ENCODE assay signal across 1 fruit fly cellular context in the genomic region with DNA sequence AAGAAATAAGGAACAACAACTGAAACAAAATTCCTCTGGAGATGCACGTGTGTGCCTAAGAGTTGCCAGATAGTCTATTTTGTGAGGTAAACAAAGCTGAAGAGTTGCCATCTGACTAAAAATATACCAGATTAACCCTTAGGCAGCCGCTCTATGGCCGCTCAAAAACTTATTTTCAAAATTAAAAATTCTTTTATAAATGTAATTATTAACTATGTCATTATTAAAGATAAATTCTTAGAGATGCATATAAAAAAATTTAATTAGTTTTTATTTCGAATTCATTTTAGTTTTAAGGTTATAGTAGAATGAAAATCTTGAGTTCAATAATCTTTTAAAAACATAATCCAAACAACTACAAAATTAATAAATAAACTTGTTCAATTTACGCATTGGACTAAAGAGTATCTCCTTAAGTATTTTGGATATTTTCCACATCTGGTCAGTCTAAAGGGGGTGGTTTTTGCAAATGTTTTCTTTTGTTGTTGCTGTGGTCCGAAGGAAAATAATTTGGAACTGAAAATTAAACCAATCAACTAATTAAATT.
TF ChIP-seq lines count a peak whose summit lies in the region.

Gene Tmx3, plus strand, starts transcription at position 442 of the 547 bp plus-strand sequence.

TF ChIP-seq in whole organism, embryonic, 481 proteins besides CTCF, POLR2A, EP300 and RAD21 (continued from another document and continues in another):
- peak; percentile 58 for TF ChIP-seq Dad (GFP tag; optimal IDR thresholded peaks at IDR 0.05; lab: Kevin White, UChicago)
- peak; percentile 31 for TF ChIP-seq org-1 (GFP tag; optimal IDR thresholded peaks at IDR 0.05; lab: Kevin White, UChicago)
- TF ChIP-seq Oli (tag; optimal IDR thresholded peaks at IDR 0.05; lab: Kevin White, UChicago), result peak; percentile 81
- TF ChIP-seq HHEX (GFP tag; optimal IDR thresholded peaks at IDR 0.05; lab: Kevin White, UChicago), result peak; percentile 77
- TF ChIP-seq Optix (GFP tag; IDR thresholded peaks at IDR 0.05; lab: Robert Waterston, UW), result peak; percentile 68; the same call in 2 of the 3 replicates
- peak; percentile 93 for TF ChIP-seq lmd (GFP tag; IDR thresholded peaks at IDR 0.05; lab: Robert Waterston, UW)
- peak; percentile 85 for TF ChIP-seq CG11093 (GFP tag; IDR thresholded peaks at IDR 0.05; lab: Robert Waterston, UW)
- TF ChIP-seq Fer3 (tag; optimal IDR thresholded peaks at IDR 0.05; lab: Kevin White, UChicago), result peak; percentile 83
- no peak for TF ChIP-seq eve (GFP tag; optimal IDR thresholded peaks at IDR 0.05; lab: Kevin White, UChicago)
- peak; percentile 92 for TF ChIP-seq CG6272 (GFP tag; IDR thresholded peaks at IDR 0.05; lab: Robert Waterston, UW)
- peak; percentile 84 for TF ChIP-seq CG8388 (GFP tag; optimal IDR thresholded peaks at IDR 0.05; lab: Kevin White, UChicago)
- TF ChIP-seq Adf1 (GFP tag; IDR thresholded peaks at IDR 0.05; lab: Robert Waterston, UW), result peak; percentile 62
- TF ChIP-seq tin (GFP tag; optimal IDR thresholded peaks at IDR 0.05; lab: Kevin White, UChicago), result peak; percentile 71
- TF ChIP-seq CG5180 (GFP tag; optimal IDR thresholded peaks at IDR 0.05; lab: Kevin White, UChicago), result peak; percentile 9
- TF ChIP-seq CG6689 (GFP tag; IDR thresholded peaks at IDR 0.05; lab: Robert Waterston, UW), result peak; percentile 90
- peak; percentile 85 for TF ChIP-seq CG1233 (GFP tag; optimal IDR thresholded peaks at IDR 0.05; lab: Kevin White, UChicago)
- TF ChIP-seq CG16863 (GFP tag; optimal IDR thresholded peaks at IDR 0.05; lab: Kevin White, UChicago), result peak; percentile 24
- no peak for TF ChIP-seq gsb (GFP tag; IDR thresholded peaks at IDR 0.05; lab: Robert Waterston, UW)
- peak; percentile 83 for TF ChIP-seq Lhr (GFP tag; optimal IDR thresholded peaks at IDR 0.05; lab: Kevin White, UChicago)
- TF ChIP-seq CG18011 (GFP tag; optimal IDR thresholded peaks at IDR 0.05; lab: Kevin White, UChicago), result peak; percentile 57
- TF ChIP-seq ap (GFP tag; IDR thresholded peaks at IDR 0.05; lab: Robert Waterston, UW), result peak; percentile 90
- TF ChIP-seq pb (GFP tag; optimal IDR thresholded peaks at IDR 0.05; lab: Kevin White, UChicago), result no peak
- peak; percentile 67 for TF ChIP-seq gcm (GFP tag; optimal IDR thresholded peaks at IDR 0.05; lab: Kevin White, UChicago)
- TF ChIP-seq rib (GFP tag; IDR thresholded peaks at IDR 0.05; lab: Robert Waterston, UW), result peak; percentile 92
- peak; percentile 92 for TF ChIP-seq CG12659 (GFP tag; optimal IDR thresholded peaks at IDR 0.05; lab: Kevin White, UChicago)
- TF ChIP-seq Elba2 (GFP tag; optimal IDR thresholded peaks at IDR 0.05; lab: Kevin White, UChicago), result peak; percentile 59
- no peak for TF ChIP-seq TFAM (GFP tag; optimal IDR thresholded peaks at IDR 0.05; lab: Kevin White, UChicago)
- no peak for TF ChIP-seq CG14860 (GFP tag; IDR thresholded peaks at IDR 0.05; lab: Robert Waterston, UW; ENCODE audit: partially characterized antibody)
- TF ChIP-seq chn (GFP tag; optimal IDR thresholded peaks at IDR 0.05; lab: Kevin White, UChicago), result peak; percentile 59
- peak; percentile 20 for TF ChIP-seq Camta (GFP tag; optimal IDR thresholded peaks at IDR 0.05; lab: Kevin White, UChicago)
- TF ChIP-seq h (optimal IDR thresholded peaks at IDR 0.05; lab: Kevin White, UChicago), result no peak
- TF ChIP-seq hkb (optimal IDR thresholded peaks at IDR 0.05; lab: Kevin White, UChicago), result no peak
- peak; percentile 84 for TF ChIP-seq hkb (GFP tag; IDR thresholded peaks at IDR 0.05; lab: Robert Waterston, UW)
- no peak for TF ChIP-seq Dfd (GFP tag; optimal IDR thresholded peaks at IDR 0.05; lab: Kevin White, UChicago)
- TF ChIP-seq CG13775 (GFP tag; optimal IDR thresholded peaks at IDR 0.05; lab: Kevin White, UChicago), result peak; percentile 87
- TF ChIP-seq sisA (GFP tag; IDR thresholded peaks at IDR 0.05; lab: Robert Waterston, UW), result peak; percentile 90
- TF ChIP-seq BtbVII (GFP tag; optimal IDR thresholded peaks at IDR 0.05; lab: Kevin White, UChicago), result no peak
- peak; percentile 86 for TF ChIP-seq NfI (GFP tag; optimal IDR thresholded peaks at IDR 0.05; lab: Kevin White, UChicago)
- TF ChIP-seq NFAT (GFP tag; IDR thresholded peaks at IDR 0.05; lab: Robert Waterston, UW), result peak; percentile 94
- no peak for TF ChIP-seq CG34224 (GFP tag; IDR thresholded peaks at IDR 0.05; lab: Robert Waterston, UW; ENCODE audit: partially characterized antibody)
- TF ChIP-seq lab (GFP tag; optimal IDR thresholded peaks at IDR 0.05; lab: Kevin White, UChicago), result peak; percentile 87
- peak; percentile 64 for TF ChIP-seq lbe (GFP tag; optimal IDR thresholded peaks at IDR 0.05; lab: Kevin White, UChicago)
- peak; percentile 94 for TF ChIP-seq Med (GFP tag; lab: Kevin White, UChicago)
- TF ChIP-seq dmrt99B (tag; optimal IDR thresholded peaks at IDR 0.05; lab: Kevin White, UChicago), result no peak
- peak; percentile 90 for TF ChIP-seq CG15269 (tag; optimal IDR thresholded peaks at IDR 0.05; lab: Kevin White, UChicago)
- TF ChIP-seq CG9727 (GFP tag; optimal IDR thresholded peaks at IDR 0.05; lab: Kevin White, UChicago), result peak; percentile 82
- peak; percentile 38 for TF ChIP-seq CG9797 (GFP tag; optimal IDR thresholded peaks at IDR 0.05; lab: Kevin White, UChicago)
- TF ChIP-seq trem (tag; optimal IDR thresholded peaks at IDR 0.05; lab: Kevin White, UChicago), result peak; percentile 83
- no peak for TF ChIP-seq CG4707 (GFP tag; optimal IDR thresholded peaks at IDR 0.05; lab: Kevin White, UChicago)
- TF ChIP-seq HLH54F (GFP tag; optimal IDR thresholded peaks at IDR 0.05; lab: Kevin White, UChicago), result peak; percentile 59
- TF ChIP-seq CG12299 (tag; optimal IDR thresholded peaks at IDR 0.05; lab: Kevin White, UChicago), result peak; percentile 85
- peak; percentile 72 for TF ChIP-seq dati (GFP tag; IDR thresholded peaks at IDR 0.05; lab: Robert Waterston, UW)
- TF ChIP-seq Doc2 (GFP tag; IDR thresholded peaks at IDR 0.05; lab: Robert Waterston, UW), result no peak
- peak; percentile 78 for TF ChIP-seq CG14050 (GFP tag; IDR thresholded peaks at IDR 0.05; lab: Robert Waterston, UW)
- TF ChIP-seq CG31441 (GFP tag; IDR thresholded peaks at IDR 0.05; lab: Robert Waterston, UW), result peak; percentile 93
- peak; percentile 46 for TF ChIP-seq CG6813 (GFP tag; optimal IDR thresholded peaks at IDR 0.05; lab: Kevin White, UChicago)
- peak; percentile 82 for TF ChIP-seq ind (GFP tag; optimal IDR thresholded peaks at IDR 0.05; lab: Kevin White, UChicago)
- TF ChIP-seq CG16815 (GFP tag; optimal IDR thresholded peaks at IDR 0.05; lab: Kevin White, UChicago), result peak; percentile 84
- peak; percentile 33 for TF ChIP-seq CG6654 (GFP tag; optimal IDR thresholded peaks at IDR 0.05; lab: Kevin White, UChicago)
- TF ChIP-seq CG14667 (GFP tag; IDR thresholded peaks at IDR 0.05; lab: Robert Waterston, UW), result peak; percentile 86
- no peak for TF ChIP-seq Hmx (GFP tag; optimal IDR thresholded peaks at IDR 0.05; lab: Kevin White, UChicago)
- peak; percentile 70 for TF ChIP-seq CG3838 (GFP tag; optimal IDR thresholded peaks at IDR 0.05; lab: Kevin White, UChicago)
- TF ChIP-seq Hr51 (GFP tag; optimal IDR thresholded peaks at IDR 0.05; lab: Kevin White, UChicago), result peak; percentile 74 to 89
- peak; percentile 92 for TF ChIP-seq H15 (GFP tag; IDR thresholded peaks at IDR 0.05; lab: Robert Waterston, UW)
- peak; percentile 80 for TF ChIP-seq gt (GFP tag; IDR thresholded peaks at IDR 0.05; lab: Robert Waterston, UW)
- peak; percentile 95 for TF ChIP-seq sob (GFP tag; IDR thresholded peaks at IDR 0.05; lab: Robert Waterston, UW)
- peak in 1 of 2 experiments; percentile 61 for TF ChIP-seq crp (GFP tag; optimal IDR thresholded peaks at IDR 0.05; lab: Kevin White, UChicago)
- no peak for TF ChIP-seq CG18476 (GFP tag; optimal IDR thresholded peaks at IDR 0.05; lab: Kevin White, UChicago)
- peak; percentile 30 for TF ChIP-seq CG6683 (GFP tag; optimal IDR thresholded peaks at IDR 0.05; lab: Kevin White, UChicago)
- TF ChIP-seq jigr1 (GFP tag; IDR thresholded peaks at IDR 0.05; lab: Robert Waterston, UW), result peak; percentile 77
- TF ChIP-seq D (optimal IDR thresholded peaks at IDR 0.05; lab: Kevin White, UChicago), result no peak
- peak; percentile 68 for TF ChIP-seq D (GFP tag; optimal IDR thresholded peaks at IDR 0.05; lab: Kevin White, UChicago)
- TF ChIP-seq CG14710 (tag; optimal IDR thresholded peaks at IDR 0.05; lab: Kevin White, UChicago), result peak; percentile 93
- no peak for TF ChIP-seq Eip74EF (GFP tag; optimal IDR thresholded peaks at IDR 0.05; lab: Kevin White, UChicago)
- peak; percentile 57 for TF ChIP-seq CG5245 (GFP tag; optimal IDR thresholded peaks at IDR 0.05; lab: Kevin White, UChicago)
- TF ChIP-seq Hand (GFP tag; optimal IDR thresholded peaks at IDR 0.05; lab: Kevin White, UChicago), result peak; percentile 41
- peak; percentile 76 for TF ChIP-seq kay (GFP tag; optimal IDR thresholded peaks at IDR 0.05; lab: Kevin White, UChicago)
- TF ChIP-seq CG3995 (GFP tag; optimal IDR thresholded peaks at IDR 0.05; lab: Kevin White, UChicago), result no peak
- peak; percentile 62 for TF ChIP-seq corto (GFP tag; optimal IDR thresholded peaks at IDR 0.05; lab: Kevin White, UChicago)
- peak; percentile 85 for TF ChIP-seq sd (tag; optimal IDR thresholded peaks at IDR 0.05; lab: Kevin White, UChicago)
- peak; percentile 75 for TF ChIP-seq CG33557 (GFP tag; optimal IDR thresholded peaks at IDR 0.05; lab: Kevin White, UChicago)
- peak in 1 of 2 experiments; percentile 66 for TF ChIP-seq Pdp1 (GFP tag; optimal IDR thresholded peaks at IDR 0.05; lab: Kevin White, UChicago)
- TF ChIP-seq Meics (GFP tag; optimal IDR thresholded peaks at IDR 0.05; lab: Kevin White, UChicago), result peak; percentile 88
- peak; percentile 67 for TF ChIP-seq D19B (GFP tag; optimal IDR thresholded peaks at IDR 0.05; lab: Kevin White, UChicago)
- peak in 1 of 2 experiments; percentile 24 for TF ChIP-seq tll (GFP tag; optimal IDR thresholded peaks at IDR 0.05; lab: Kevin White, UChicago)
- TF ChIP-seq sqz (GFP tag; optimal IDR thresholded peaks at IDR 0.05; lab: Kevin White, UChicago), result no peak
- peak; percentile 54 for TF ChIP-seq CG2875 (GFP tag; optimal IDR thresholded peaks at IDR 0.05; lab: Kevin White, UChicago)
- no peak for TF ChIP-seq CG7745 (tag; optimal IDR thresholded peaks at IDR 0.05; lab: Kevin White, UChicago)
- peak; percentile 71 for TF ChIP-seq pho (GFP tag; optimal IDR thresholded peaks at IDR 0.05; lab: Kevin White, UChicago)
- TF ChIP-seq unpg (GFP tag; optimal IDR thresholded peaks at IDR 0.05; lab: Kevin White, UChicago), result no peak
- TF ChIP-seq CG31388 (GFP tag; optimal IDR thresholded peaks at IDR 0.05; lab: Kevin White, UChicago), result peak; percentile 29
- TF ChIP-seq CG31224 (GFP tag; IDR thresholded peaks at IDR 0.05; lab: Robert Waterston, UW), result peak; percentile 82
- TF ChIP-seq Bgb (GFP tag; IDR thresholded peaks at IDR 0.05; lab: Robert Waterston, UW; ENCODE audit: partially characterized antibody), result no peak
- TF ChIP-seq CG10565 (GFP tag; optimal IDR thresholded peaks at IDR 0.05; lab: Kevin White, UChicago), result no peak
- TF ChIP-seq Bdp1 (GFP tag; optimal IDR thresholded peaks at IDR 0.05; lab: Kevin White, UChicago), result no peak
- TF ChIP-seq CG4328 (GFP tag; optimal IDR thresholded peaks at IDR 0.05; lab: Kevin White, UChicago), result peak; percentile 23
- no peak for TF ChIP-seq ac (GFP tag; optimal IDR thresholded peaks at IDR 0.05; lab: Kevin White, UChicago)
- peak; percentile 89 for TF ChIP-seq esg (GFP tag; conservative IDR thresholded peaks at IDR 0.05; lab: Robert Waterston, UW)
- TF ChIP-seq knrl (GFP tag; IDR thresholded peaks at IDR 0.05; lab: Robert Waterston, UW; ENCODE audit: partially characterized antibody), result no peak; the same call in 2 of the 3 replicates
- peak; percentile 85 for TF ChIP-seq gsb-n (tag; optimal IDR thresholded peaks at IDR 0.05; lab: Kevin White, UChicago)
- TF ChIP-seq CG11723 (GFP tag; optimal IDR thresholded peaks at IDR 0.05; lab: Kevin White, UChicago), result no peak
- TF ChIP-seq CG17361 (GFP tag; IDR thresholded peaks at IDR 0.05; lab: Robert Waterston, UW), result peak; percentile 76
- no peak for TF ChIP-seq salm (tag; optimal IDR thresholded peaks at IDR 0.05; lab: Kevin White, UChicago)
- peak; percentile 86 for TF ChIP-seq ase (GFP tag; IDR thresholded peaks at IDR 0.05; lab: Robert Waterston, UW)
- peak; percentile 90 for TF ChIP-seq cwo (GFP tag; optimal IDR thresholded peaks at IDR 0.05; lab: Kevin White, UChicago)
- peak; percentile 23 for TF ChIP-seq jumu (GFP tag; optimal IDR thresholded peaks at IDR 0.05; lab: Kevin White, UChicago)
- peak; percentile 95 for TF ChIP-seq CG11247 (GFP tag; IDR thresholded peaks at IDR 0.05; lab: Robert Waterston, UW)
- no peak for TF ChIP-seq Kr (GFP tag; optimal IDR thresholded peaks at IDR 0.05; lab: Kevin White, UChicago)
- peak; percentile 80 for TF ChIP-seq croc (GFP tag; conservative IDR thresholded peaks at IDR 0.05; lab: Robert Waterston, UW)
- no peak for TF ChIP-seq CG12071 (GFP tag; optimal IDR thresholded peaks at IDR 0.05; lab: Kevin White, UChicago)
- TF ChIP-seq sc (optimal IDR thresholded peaks at IDR 0.05; lab: Kevin White, UChicago), result no peak
- TF ChIP-seq sc (GFP tag; optimal IDR thresholded peaks at IDR 0.05; lab: Kevin White, UChicago), result peak; percentile 74
- no peak for TF ChIP-seq inv (GFP tag; IDR thresholded peaks at IDR 0.05; lab: Robert Waterston, UW; ENCODE audit: partially characterized antibody)
- TF ChIP-seq CG11696 (GFP tag; IDR thresholded peaks at IDR 0.05; lab: Robert Waterston, UW), result no peak
- peak; percentile 30 for TF ChIP-seq run (tag; optimal IDR thresholded peaks at IDR 0.05; lab: Kevin White, UChicago)
- TF ChIP-seq CG17359 (tag; optimal IDR thresholded peaks at IDR 0.05; lab: Kevin White, UChicago), result peak; percentile 90
- peak; percentile 19 for TF ChIP-seq emc (GFP tag; optimal IDR thresholded peaks at IDR 0.05; lab: Kevin White, UChicago)
- TF ChIP-seq CG6765 (GFP tag; optimal IDR thresholded peaks at IDR 0.05; lab: Kevin White, UChicago), result peak; percentile 58
- TF ChIP-seq CG7963 (GFP tag; IDR thresholded peaks at IDR 0.05; lab: Robert Waterston, UW; ENCODE audit: partially characterized antibody), result no peak
- TF ChIP-seq CG1832 (GFP tag; optimal IDR thresholded peaks at IDR 0.05; lab: Kevin White, UChicago), result no peak
- peak; percentile 84 for TF ChIP-seq CG10267 (tag; optimal IDR thresholded peaks at IDR 0.05; lab: Kevin White, UChicago)
- peak; percentile 92 for TF ChIP-seq Dek (tag; optimal IDR thresholded peaks at IDR 0.05; lab: Kevin White, UChicago)
- no peak for TF ChIP-seq tna (GFP tag; IDR thresholded peaks at IDR 0.05; lab: Robert Waterston, UW; ENCODE audit: partially characterized antibody)
- TF ChIP-seq CG11398 (GFP tag; optimal IDR thresholded peaks at IDR 0.05; lab: Kevin White, UChicago), result no peak
- no peak for TF ChIP-seq cg (GFP tag; optimal IDR thresholded peaks at IDR 0.05; lab: Kevin White, UChicago)
- peak; percentile 58 for TF ChIP-seq psq (GFP tag; optimal IDR thresholded peaks at IDR 0.05; lab: Kevin White, UChicago)
